Worm (Caenorhabditis elegans): ENCODE data around the gene srz-42.

srz-42 gene

DNA sequence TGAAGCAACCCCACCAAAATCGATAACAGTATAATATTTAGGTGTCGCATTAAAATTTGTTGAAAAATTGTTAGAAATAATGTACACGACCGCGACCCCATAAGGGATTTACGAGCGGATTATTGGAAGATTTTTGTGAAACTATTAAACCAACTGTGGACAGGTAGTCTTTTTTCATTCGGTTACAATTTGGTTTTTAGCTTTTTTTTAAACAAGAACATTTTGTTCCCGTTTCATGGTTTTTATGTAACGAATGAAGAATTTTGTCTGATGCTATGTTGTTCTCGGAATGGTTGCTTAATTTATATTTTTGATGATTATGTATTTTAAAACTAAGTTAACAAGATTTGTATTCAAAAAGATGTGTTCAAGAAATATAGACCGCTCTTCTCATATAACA lies 47.2 kb downstream of the srz-42 start, which contains the start of gene R05A10.3:
TSS of gene R05A10.3 (minus strand) at position 101 of the 400 bp plus-strand sequence.
- TF ChIP-seq mab-9 (GFP tag; IDR thresholded peaks at IDR 0.05) (no peak), grh-1 (GFP tag; IDR thresholded peaks at IDR 0.05) (no peak), egl-13 (tag; optimal IDR thresholded peaks at IDR 0.05) (no peak), nhr-76 (tag; optimal IDR thresholded peaks at IDR 0.05) (no peak), ceh-8 (GFP tag; optimal IDR thresholded peaks at IDR 0.05) (no peak), unc-86 (tag; optimal IDR thresholded peaks at IDR 0.05) (no peak), dpl-1 (GFP tag; optimal IDR thresholded peaks at IDR 0.05) (no peak), nhr-28 (tag; optimal IDR thresholded peaks at IDR 0.05) (no peak), xbp-1 (tag; optimal IDR thresholded peaks at IDR 0.05) (no peak), efl-1 (optimal IDR thresholded peaks at IDR 0.05) (no peak), efl-1 (GFP tag; optimal IDR thresholded peaks at IDR 0.05 in 1 of 2) (no peak), hlh-17 (GFP tag; optimal IDR thresholded peaks at IDR 0.05; ENCODE audit: borderline replicate concordance) (no peak), mdl-1 (tag; optimal IDR thresholded peaks at IDR 0.05) (no peak), aha-1 (tag; optimal IDR thresholded peaks at IDR 0.05) (no peak)

DNA sequence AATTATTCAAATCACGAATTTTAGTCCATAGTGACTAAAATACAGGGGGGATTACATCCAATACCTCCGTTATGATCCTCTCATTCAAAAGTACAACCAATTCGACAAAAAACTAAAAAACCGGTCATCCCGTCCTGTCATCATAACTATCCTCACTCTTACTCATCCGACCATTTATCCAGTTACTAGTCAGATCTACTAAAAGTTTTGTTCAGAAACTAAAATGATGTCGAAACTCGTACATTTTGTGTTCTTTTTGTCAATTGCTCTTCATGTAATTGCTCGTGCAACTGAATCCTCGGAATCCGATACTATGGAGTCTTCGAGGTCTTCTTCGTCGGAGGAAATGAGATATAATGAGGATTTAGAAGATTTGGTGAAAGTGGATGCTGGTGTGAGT lies 47.9 kb downstream of the srz-42 start, which contains the start of gene R05A10.2:
TSS of gene R05A10.2 (plus strand) at position 214 of the 400 bp plus-strand sequence.
- TF ChIP-seq efl-1 (optimal IDR thresholded peaks at IDR 0.05), result no peak
- peak in 1 of 2 experiments; percentile 71 for TF ChIP-seq efl-1 (GFP tag; optimal IDR thresholded peaks at IDR 0.05 in 1 of 2)
- no peak for TF ChIP-seq unc-62 (GFP tag; optimal IDR thresholded peaks at IDR 0.05)
- no peak for TF ChIP-seq mab-9 (GFP tag; IDR thresholded peaks at IDR 0.05)
- TF ChIP-seq sup-37 (GFP tag; optimal IDR thresholded peaks at IDR 0.05), result no peak
- TF ChIP-seq ceh-82 (tag; optimal IDR thresholded peaks at IDR 0.05), result no peak

Measured in whole organism, L1 larva.